Worm (Caenorhabditis elegans) whole organism, L2 larva: ENCODE data around the gene C25H3.11.

Source experiments
- R02D3.7 ChIP-seq: fragments of 150-350 bp; optimal IDR thresholded peaks from 2 replicates; lab custom pipeline; 2014; ENCODE audit warnings: missing biosample characterization, missing genetic modification characterization
- alr-1 ChIP-seq: fragments of 150-350 bp; optimal IDR thresholded peaks from 2 replicates; lab custom pipeline; 2014; ENCODE audit warnings: missing biosample characterization, missing genetic modification characterization
- crh-2 ChIP-seq: sonication (generic microtip); optimal IDR thresholded peaks from 2 replicates; lab custom pipeline; 2017; ENCODE audit warnings: missing biosample characterization, missing genetic modification characterization
- egl-27 ChIP-seq: sonication (generic microtip); optimal IDR thresholded peaks from 3 replicates; lab custom pipeline; 2017; ENCODE audit warnings: missing biosample characterization, missing genetic modification reagents, missing genetic modification characterization
- elt-3 ChIP-seq: sonication (generic microtip); optimal IDR thresholded peaks from 2 replicates; lab custom pipeline; 2017; ENCODE audit warnings: missing biosample characterization, missing genetic modification characterization
- mab-5 ChIP-seq: fragments of 150-350 bp; optimal IDR thresholded peaks from 2 replicates; lab custom pipeline; 2014; ENCODE audit warnings: missing biosample characterization, missing genetic modification characterization
- nhr-21 ChIP-seq: fragments of 150-350 bp; optimal IDR thresholded peaks from 2 replicates; lab custom pipeline; 2014; ENCODE audit warnings: missing biosample characterization, missing genetic modification characterization
- snpc-4 ChIP-seq: fragments of 150-350 bp; optimal IDR thresholded peaks from 2 replicates; lab custom pipeline; 2014; ENCODE audit warnings: missing biosample characterization, missing genetic modification characterization
- unc-39 ChIP-seq: fragments of 150-350 bp; optimal IDR thresholded peaks from 2 replicates; lab custom pipeline; 2014; ENCODE audit warnings: missing biosample characterization, missing genetic modification characterization
- unc-62 ChIP-seq: fragments of 150-350 bp; optimal IDR thresholded peaks from 2 replicates; lab custom pipeline; 2014; ENCODE audit warnings: missing biosample characterization, missing genetic modification reagents, missing genetic modification characterization

ce11 chrII:5667540-5667939 is 21.3 kb downstream of the C25H3.11 start:
- TF ChIP-seq elt-3 (tag; lab: Kevin White, UChicago) (no peak), unc-39 (no peak), nhr-21 (tag; lab: Kevin White, UChicago) (no peak), crh-2 (tag; lab: Kevin White, UChicago) (no peak), snpc-4 (tag; lab: Kevin White, UChicago) (no peak), alr-1 (tag; lab: Kevin White, UChicago) (no peak), mab-5 (tag; lab: Kevin White, UChicago) (no peak), R02D3.7 (tag; lab: Kevin White, UChicago) (no peak), unc-62 (GFP tag; lab: Kevin White, UChicago) (no peak), egl-27 (tag; lab: Kevin White, UChicago) (no peak)
